Fruit fly (Drosophila melanogaster): Measurements from ENCODE around the gene CG15760.

DNA sequence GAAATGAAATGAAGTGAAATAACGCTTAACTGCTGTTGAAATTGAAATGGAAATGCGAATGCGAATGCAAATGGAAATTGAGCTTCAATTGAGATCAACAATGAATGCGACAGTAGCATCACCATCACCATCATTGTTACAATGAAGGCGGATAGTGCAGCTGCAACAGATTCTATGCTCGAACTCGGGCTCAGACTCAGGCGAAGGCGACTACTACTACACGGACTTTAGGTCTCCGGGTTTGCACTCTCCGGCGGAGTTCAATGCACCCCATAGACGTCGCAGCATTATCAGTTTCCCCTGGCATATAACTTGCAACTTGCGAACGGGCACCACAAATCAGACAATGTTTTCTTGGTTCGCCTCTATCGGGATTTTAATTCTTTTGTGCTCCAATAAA lies 20.7 kb upstream of the CG15760 start:
- TF ChIP-seq CG34406 (GFP tag; optimal IDR thresholded peaks at IDR 0.05) (no peak), CG1621 (tag; optimal IDR thresholded peaks at IDR 0.05) (no peak), CG6854 (GFP tag; optimal IDR thresholded peaks at IDR 0.05) (no peak), ss (GFP tag; optimal IDR thresholded peaks at IDR 0.05) (no peak), CG32006 (GFP tag; optimal IDR thresholded peaks at IDR 0.05) (no peak)

Measured in whole organism, prepupa.